Worm (Caenorhabditis elegans) whole organism, L3 larva: ENCODE data around the gene srw-7.

Experiments used
- ama-1 ChIP-seq: fragments of 150-350 bp; optimal IDR thresholded peaks from 2 replicates; lab custom pipeline; 2018
- elt-1 ChIP-seq: fragments of 150-350 bp; optimal IDR thresholded peaks from 2 replicates; lab custom pipeline; 2014; ENCODE audit warnings: missing biosample characterization, missing genetic modification characterization
- fkh-10 ChIP-seq: sonication (generic microtip); optimal IDR thresholded peaks from 2 replicates; lab custom pipeline; 2017; ENCODE audit warnings: missing biosample characterization, missing genetic modification reagents, missing genetic modification characterization
- fos-1 ChIP-seq: fragments of 150-350 bp; optimal IDR thresholded peaks from 2 replicates; lab custom pipeline; 2014; ENCODE audit warnings: missing biosample characterization, missing genetic modification characterization
- jun-1 ChIP-seq: fragments of 150-350 bp; optimal IDR thresholded peaks from 2 replicates; lab custom pipeline; 2014; ENCODE audit warnings: missing biosample characterization, missing genetic modification reagents, missing genetic modification characterization
- nhr-11 ChIP-seq: fragments of 150-350 bp; optimal IDR thresholded peaks from 2 replicates; lab custom pipeline; 2014; ENCODE audit warnings: missing biosample characterization, missing genetic modification characterization
- nhr-25 ChIP-seq: sonication (generic microtip); optimal IDR thresholded peaks from 2 replicates; lab custom pipeline; 2017; ENCODE audit warnings: missing biosample characterization, missing genetic modification characterization
- nhr-43 ChIP-seq: sonication (generic microtip); optimal IDR thresholded peaks from 2 replicates; lab custom pipeline; 2016; ENCODE audit warnings: mild to moderate bottlenecking, missing genetic modification characterization, missing compliant biosample characterization; ENCODE audit not compliant: poor library complexity, severe bottlenecking
- ztf-11 ChIP-seq: fragments of 150-350 bp; optimal IDR thresholded peaks from 2 replicates; lab custom pipeline; 2014; ENCODE audit warnings: missing biosample characterization, missing genetic modification characterization

ce11 chrV:3854847-3855246, 48.8 kb downstream of the srw-7 start, which contains the start of gene nhr-186:
- no peak for TF ChIP-seq elt-1 (tag; lab: Kevin White, UChicago)
- no peak for TF ChIP-seq ama-1
- TF ChIP-seq ztf-11 (tag; lab: Kevin White, UChicago): no peak
- no peak for TF ChIP-seq jun-1 (tag; lab: Kevin White, UChicago)
- no peak for TF ChIP-seq fos-1 (tag; lab: Kevin White, UChicago)
- TF ChIP-seq nhr-43 (tag; lab: Kevin White, UChicago): no peak
- TF ChIP-seq nhr-25 (tag; lab: Kevin White, UChicago): no peak
- no peak for TF ChIP-seq nhr-11 (tag; lab: Kevin White, UChicago)
- no peak for TF ChIP-seq fkh-10 (GFP tag; lab: Kevin White, UChicago)
